Worm (Caenorhabditis elegans) whole organism, L2 larva: Measurements from ENCODE around the gene F59B10.4.
A peak's percentile ranks its signal among the peaks of the same experiment; 100 is the strongest.

Experiments
- C34F6.9 ChIP-seq: fragments of 150-350 bp; optimal IDR thresholded peaks from 2 replicates; lab custom pipeline; 2014; ENCODE audit warnings: missing biosample characterization, missing genetic modification characterization
- F13H6.1 ChIP-seq: sonication (generic microtip); optimal IDR thresholded peaks from 2 replicates; lab custom pipeline; 2016; ENCODE audit warnings: missing genetic modification characterization, missing compliant biosample characterization
- R02D3.7 ChIP-seq: fragments of 150-350 bp; optimal IDR thresholded peaks from 2 replicates; lab custom pipeline; 2014; ENCODE audit warnings: missing biosample characterization, missing genetic modification characterization
- Y55F3AM.14 ChIP-seq: fragments of 200-800 bp; sonication (Bioruptor generic); optimal IDR thresholded peaks from 2 replicates; lab custom pipeline; 2018; ENCODE audit warnings: mild to moderate bottlenecking, missing genetic modification characterization, missing compliant biosample characterization
- ZK546.5 ChIP-seq: sonication (generic microtip); optimal IDR thresholded peaks from 2 replicates; lab custom pipeline; 2017; ENCODE audit warnings: missing biosample characterization, missing genetic modification characterization
- alr-1 ChIP-seq: fragments of 150-350 bp; optimal IDR thresholded peaks from 2 replicates; lab custom pipeline; 2014; ENCODE audit warnings: missing biosample characterization, missing genetic modification characterization
- aly-2 ChIP-seq: fragments of 150-350 bp; optimal IDR thresholded peaks from 2 replicates; lab custom pipeline; 2014; ENCODE audit warnings: missing biosample characterization, missing genetic modification characterization
- ama-1 ChIP-seq: fragments of 150-350 bp; optimal IDR thresholded peaks from 2 replicates; lab custom pipeline; 2018; ENCODE audit warnings: inconsistent platforms
- blmp-1 ChIP-seq: sonication (generic microtip); optimal IDR thresholded peaks from 2 replicates; lab custom pipeline; 2017; ENCODE audit warnings: missing genetic modification characterization, mild to moderate bottlenecking, missing compliant biosample characterization, antibody characterized with exemption, moderate library complexity; ENCODE audit not compliant: insufficient read depth
- ceh-82 ChIP-seq: fragments of 150-350 bp; optimal IDR thresholded peaks from 2 replicates; lab custom pipeline; 2014; ENCODE audit warnings: missing biosample characterization, missing genetic modification characterization
- crh-2 ChIP-seq: sonication (generic microtip); optimal IDR thresholded peaks from 2 replicates; lab custom pipeline; 2017; ENCODE audit warnings: missing biosample characterization, missing genetic modification characterization
- dmd-4 ChIP-seq: sonication (generic microtip); optimal IDR thresholded peaks from 2 replicates; lab custom pipeline; 2017; ENCODE audit warnings: missing biosample characterization, missing genetic modification characterization
- elt-3 ChIP-seq: sonication (generic microtip); optimal IDR thresholded peaks from 2 replicates; lab custom pipeline; 2017; ENCODE audit warnings: missing biosample characterization, missing genetic modification characterization
- fos-1 ChIP-seq: fragments of 150-350 bp; optimal IDR thresholded peaks from 2 replicates; lab custom pipeline; 2014; ENCODE audit warnings: missing biosample characterization, missing genetic modification characterization
- gmeb-1 ChIP-seq: fragments of 150-350 bp; optimal IDR thresholded peaks from 2 replicates; lab custom pipeline; 2014; ENCODE audit warnings: missing biosample characterization, missing genetic modification characterization
- lin-13 ChIP-seq: fragments of 150-350 bp; optimal IDR thresholded peaks from 2 replicates; lab custom pipeline; 2014; ENCODE audit warnings: missing biosample characterization, missing genetic modification reagents, missing genetic modification characterization
- lin-39 ChIP-seq: fragments of 150-350 bp; optimal IDR thresholded peaks from 2 replicates; lab custom pipeline; 2014; ENCODE audit warnings: missing biosample characterization, missing genetic modification reagents, missing genetic modification characterization
- lsy-2 ChIP-seq, 2 experiments: fragments of 150-350 bp in 1 of 2; sonication (generic microtip) in 1 of 2; optimal IDR thresholded peaks; 2 replicates each; lab custom pipeline; 2014 to 2017; ENCODE audit warnings: missing biosample characterization in 2 of 2, missing genetic modification characterization in 2 of 2
- mab-5 ChIP-seq: fragments of 150-350 bp; optimal IDR thresholded peaks from 2 replicates; lab custom pipeline; 2014; ENCODE audit warnings: missing biosample characterization, missing genetic modification characterization
- mbf-1 ChIP-seq: sonication (generic microtip); optimal IDR thresholded peaks from 2 replicates; lab custom pipeline; 2017; ENCODE audit warnings: missing biosample characterization, missing genetic modification characterization
- mdl-1 ChIP-seq, 2 experiments: fragments of 150-350 bp in 1 of 2; sonication (generic microtip) in 1 of 2; optimal IDR thresholded peaks; 2 replicates each; lab custom pipeline; 2017; ENCODE audit warnings: missing biosample characterization in 2 of 2, missing genetic modification characterization in 2 of 2
- nhr-10 ChIP-seq: sonication (generic microtip); optimal IDR thresholded peaks from 2 replicates; lab custom pipeline; 2017; ENCODE audit warnings: missing biosample characterization, missing genetic modification characterization
- nhr-11 ChIP-seq: fragments of 150-350 bp; optimal IDR thresholded peaks from 2 replicates; lab custom pipeline; 2014; ENCODE audit warnings: missing biosample characterization, missing genetic modification characterization
- nhr-129 ChIP-seq: fragments of 150-350 bp; optimal IDR thresholded peaks from 2 replicates; lab custom pipeline; 2014; ENCODE audit warnings: missing biosample characterization, missing genetic modification characterization
- nhr-21 ChIP-seq: fragments of 150-350 bp; optimal IDR thresholded peaks from 2 replicates; lab custom pipeline; 2014; ENCODE audit warnings: missing biosample characterization, missing genetic modification characterization
- nhr-237 ChIP-seq: fragments of 150-350 bp; optimal IDR thresholded peaks from 2 replicates; lab custom pipeline; 2014; ENCODE audit warnings: missing biosample characterization, missing genetic modification characterization
- nhr-25 ChIP-seq: fragments of 150-350 bp; sonication (generic microtip); optimal IDR thresholded peaks from 3 replicates; lab custom pipeline; 2014; ENCODE audit warnings: missing biosample characterization, missing genetic modification characterization
- nhr-6 ChIP-seq: fragments of 150-350 bp; optimal IDR thresholded peaks from 2 replicates; lab custom pipeline; 2014; ENCODE audit warnings: missing biosample characterization, missing genetic modification characterization
- nhr-77 ChIP-seq: fragments of 150-350 bp; optimal IDR thresholded peaks from 2 replicates; lab custom pipeline; 2014; ENCODE audit warnings: missing biosample characterization, missing genetic modification characterization
- peb-1 ChIP-seq: fragments of 150-350 bp; optimal IDR thresholded peaks from 2 replicates; lab custom pipeline; 2014; ENCODE audit warnings: missing biosample characterization, missing genetic modification characterization
- sem-4 ChIP-seq: fragments of 150-350 bp; optimal IDR thresholded peaks from 2 replicates; lab custom pipeline; 2014; ENCODE audit warnings: missing biosample characterization, missing genetic modification reagents, missing genetic modification characterization
- skn-1 ChIP-seq: sonication (generic microtip); optimal IDR thresholded peaks from 2 replicates; lab custom pipeline; 2017; ENCODE audit warnings: missing biosample characterization, missing genetic modification characterization
- sma-3 ChIP-seq: sonication (generic microtip); optimal IDR thresholded peaks from 2 replicates; lab custom pipeline; 2016; ENCODE audit warnings: missing genetic modification reagents, missing genetic modification characterization, missing compliant biosample characterization
- sma-9 ChIP-seq, 2 experiments: fragments of 150-350 bp in 1 of 2; sonication (generic microtip) in 1 of 2; optimal IDR thresholded peaks; 2 replicates each; lab custom pipeline; 2014 to 2016; ENCODE audit warnings: missing genetic modification characterization in 2 of 2, mild to moderate bottlenecking in 1 of 2, missing biosample characterization in 1 of 2, missing compliant biosample characterization in 1 of 2, missing genetic modification reagents in 1 of 2, moderate library complexity in 1 of 2
- snpc-4 ChIP-seq: fragments of 150-350 bp; optimal IDR thresholded peaks from 2 replicates; lab custom pipeline; 2014; ENCODE audit warnings: missing biosample characterization, missing genetic modification characterization
- unc-39 ChIP-seq: fragments of 150-350 bp; optimal IDR thresholded peaks from 2 replicates; lab custom pipeline; 2014; ENCODE audit warnings: missing biosample characterization, missing genetic modification characterization
- unc-55 ChIP-seq: fragments of 150-350 bp; sonication (generic microtip); optimal IDR thresholded peaks from 3 replicates; lab custom pipeline; 2014; ENCODE audit warnings: missing biosample characterization, missing genetic modification reagents, missing genetic modification characterization
- unc-62 ChIP-seq: fragments of 150-350 bp; optimal IDR thresholded peaks from 2 replicates; lab custom pipeline; 2014; ENCODE audit warnings: missing biosample characterization, missing genetic modification reagents, missing genetic modification characterization
- zag-1 ChIP-seq: fragments of 150-350 bp; optimal IDR thresholded peaks from 2 replicates; lab custom pipeline; 2014; ENCODE audit warnings: missing biosample characterization, missing genetic modification characterization
- ztf-4 ChIP-seq: fragments of 150-350 bp; optimal IDR thresholded peaks from 2 replicates; lab custom pipeline; 2014; ENCODE audit warnings: missing biosample characterization, missing genetic modification characterization

Gene F59B10.4

ce11 chrII:10541923-10542486 lies 23.1 kb upstream of the F59B10.4 start, which contains the start of gene pro-1:
TSS of gene pro-1 (minus strand) at chrII:10541996.
- TF ChIP-seq unc-62 (GFP tag; lab: Kevin White, UChicago): no peak
- peak; percentile 97 for TF ChIP-seq ama-1 (lab: Kevin White, UChicago)
- no peak for TF ChIP-seq unc-39 (tag; lab: Kevin White, UChicago)
- peak; percentile 84 for TF ChIP-seq F13H6.1
- peak; percentile 25 for TF ChIP-seq mbf-1 (tag; lab: Kevin White, UChicago)
- peak; percentile 98 for TF ChIP-seq nhr-25 (tag; lab: Kevin White, UChicago)
- peak; percentile 83 for TF ChIP-seq blmp-1 (tag; lab: Kevin White, UChicago)
- peak; percentile 97 for TF ChIP-seq ztf-4 (tag; lab: Kevin White, UChicago)
- TF ChIP-seq sem-4 (tag; lab: Kevin White, UChicago): peak; percentile 70
- peak; percentile 85 for TF ChIP-seq sma-3 (GFP tag; lab: Kevin White, UChicago)
- TF ChIP-seq snpc-4 (tag; lab: Kevin White, UChicago): no peak
- peak; percentile 83 for TF ChIP-seq gmeb-1 (tag; lab: Kevin White, UChicago)
- TF ChIP-seq nhr-6 (tag; lab: Kevin White, UChicago): peak; percentile 85
- TF ChIP-seq nhr-77 (tag; lab: Kevin White, UChicago): no peak
- no peak for TF ChIP-seq fos-1 (tag; lab: Kevin White, UChicago)
- peak; percentile 77 for TF ChIP-seq C34F6.9 (tag; lab: Kevin White, UChicago)
- peak; percentile 29 for TF ChIP-seq zag-1 (tag; lab: Kevin White, UChicago)
- TF ChIP-seq crh-2 (tag; lab: Kevin White, UChicago): peak; percentile 78
- no peak for TF ChIP-seq peb-1 (tag; lab: Kevin White, UChicago)
- TF ChIP-seq lsy-2 (tag; optimal IDR thresholded peaks at IDR 0.05; lab: Kevin White, UChicago): peak; percentile 28 to 89
- peak; percentile 33 for TF ChIP-seq mab-5
- peak; percentile 79 for TF ChIP-seq lin-13 (GFP tag; lab: Kevin White, UChicago)
- peak; percentile 80 for TF ChIP-seq R02D3.7 (tag; lab: Kevin White, UChicago)
- TF ChIP-seq Y55F3AM.14 (GFP tag; lab: Kevin White, UChicago): peak; percentile 78
- peak; percentile 79 for TF ChIP-seq unc-55 (GFP tag; lab: Kevin White, UChicago)
- peak; percentile 53 for TF ChIP-seq nhr-11 (tag; lab: Kevin White, UChicago)
- no peak for TF ChIP-seq dmd-4
- TF ChIP-seq sma-9 (GFP tag; optimal IDR thresholded peaks at IDR 0.05; lab: Kevin White, UChicago): peak; percentile 79
- no peak for TF ChIP-seq sma-9 (tag; optimal IDR thresholded peaks at IDR 0.05; lab: Kevin White, UChicago)
- TF ChIP-seq nhr-21: peak; percentile 79
- no peak for TF ChIP-seq lin-39 (tag; lab: Kevin White, UChicago)
- TF ChIP-seq nhr-129: peak; percentile 80
- TF ChIP-seq, all 48 proteins: peak for 23

ce11 chrII:10539232-10539631 lies 20.3 kb upstream of the F59B10.4 start, which contains the start of gene R166.3:
TSS of gene R166.3 (minus strand) at chrII:10539332.
- TF ChIP-seq F13H6.1: no peak
- no peak for TF ChIP-seq nhr-10 (tag; lab: Kevin White, UChicago)
- TF ChIP-seq lin-39 (tag; lab: Kevin White, UChicago): no peak
- no peak for TF ChIP-seq gmeb-1 (tag; lab: Kevin White, UChicago)
- no peak for TF ChIP-seq zag-1 (tag; lab: Kevin White, UChicago)
- no peak for TF ChIP-seq unc-55 (GFP tag; lab: Kevin White, UChicago)
- TF ChIP-seq unc-39 (tag; lab: Kevin White, UChicago): no peak
- TF ChIP-seq ZK546.5: no peak
- no peak for TF ChIP-seq nhr-237 (tag; lab: Kevin White, UChicago)
- no peak for TF ChIP-seq R02D3.7 (tag; lab: Kevin White, UChicago)
- TF ChIP-seq snpc-4 (tag; lab: Kevin White, UChicago): no peak
- TF ChIP-seq skn-1 (tag; lab: Kevin White, UChicago): no peak
- TF ChIP-seq lsy-2 (tag; optimal IDR thresholded peaks at IDR 0.05; lab: Kevin White, UChicago): no peak
- no peak for TF ChIP-seq nhr-21
- TF ChIP-seq mbf-1 (tag; lab: Kevin White, UChicago): no peak
- no peak for TF ChIP-seq ama-1 (lab: Kevin White, UChicago)
- TF ChIP-seq nhr-6 (tag; lab: Kevin White, UChicago): no peak
- TF ChIP-seq alr-1 (tag; lab: Kevin White, UChicago): no peak
- no peak for TF ChIP-seq unc-62 (GFP tag; lab: Kevin White, UChicago)

- peak; percentile 71 for TF ChIP-seq nhr-25 (tag; lab: Kevin White, UChicago)
- peak; percentile 73 for TF ChIP-seq sma-3 (GFP tag; lab: Kevin White, UChicago)
- TF ChIP-seq elt-3: no peak
- TF ChIP-seq mdl-1 (tag; optimal IDR thresholded peaks at IDR 0.05; lab: Kevin White, UChicago): no peak
- TF ChIP-seq lin-13 (GFP tag; lab: Kevin White, UChicago): peak; percentile 13
- TF ChIP-seq nhr-21: peak; percentile 44
- TF ChIP-seq F13H6.1: peak; percentile 55
- TF ChIP-seq C34F6.9 (tag; lab: Kevin White, UChicago): peak; percentile 63
- TF ChIP-seq unc-55 (GFP tag; lab: Kevin White, UChicago): peak; percentile 57
- TF ChIP-seq aly-2: no peak
- TF ChIP-seq nhr-10 (tag; lab: Kevin White, UChicago): no peak
- TF ChIP-seq ceh-82 (tag; lab: Kevin White, UChicago): no peak
- TF ChIP-seq lsy-2 (tag; optimal IDR thresholded peaks at IDR 0.05; lab: Kevin White, UChicago): peak; percentile 48 to 80
- TF ChIP-seq crh-2 (tag; lab: Kevin White, UChicago): peak; percentile 58
- peak; percentile 72 for TF ChIP-seq gmeb-1 (tag; lab: Kevin White, UChicago)
- TF ChIP-seq R02D3.7 (tag; lab: Kevin White, UChicago): peak; percentile 12
- TF ChIP-seq sma-9 (GFP tag; optimal IDR thresholded peaks at IDR 0.05; lab: Kevin White, UChicago): peak; percentile 67
- no peak for TF ChIP-seq sma-9 (tag; optimal IDR thresholded peaks at IDR 0.05; lab: Kevin White, UChicago)
- TF ChIP-seq fos-1 (tag; lab: Kevin White, UChicago): peak; percentile 38
Observed at ce11 chrII:10537988-10538387, 19.1 kb upstream of the F59B10.4 start.
